Worm (Caenorhabditis elegans) whole organism, L4 larva: ENCODE results near the gene T26G10.1.

Experiments
- F44E2.7 ChIP-seq: fragments of 200-800 bp; sonication (Bioruptor generic); IDR thresholded peaks from 2 replicates; pipeline ENCODE4 v2.1.2; 2022; ENCODE audit warnings: missing genetic modification characterization, missing compliant biosample characterization
- aha-1 ChIP-seq: fragments of 150-350 bp; peaks from one replicate; lab custom pipeline; 2014; ENCODE audit warnings: missing biosample characterization, missing genetic modification characterization
- aly-2 ChIP-seq: sonication (generic microtip); optimal IDR thresholded peaks from 2 replicates; lab custom pipeline; 2018; ENCODE audit warnings: missing biosample characterization, missing genetic modification characterization
- arid-1 ChIP-seq: fragments of 200-800 bp; sonication (Bioruptor generic); conservative IDR thresholded peaks from 2 replicates; pipeline ENCODE4 v1.3.6; 2022; ENCODE audit warnings: missing genetic modification reagents, missing genetic modification characterization, missing compliant biosample characterization
- daf-8 ChIP-seq: fragments of 200-800 bp; sonication (Bioruptor generic); IDR thresholded peaks from 2 replicates; pipeline ENCODE4 v1.3.6; 2022; ENCODE audit warnings: missing genetic modification characterization, missing compliant biosample characterization
- dmd-8 ChIP-seq: fragments of 200-800 bp; sonication (Bioruptor generic); IDR thresholded peaks from 2 replicates; pipeline ENCODE4 v1.3.6; 2022; ENCODE audit warnings: missing genetic modification characterization, missing compliant biosample characterization
- lin-29 ChIP-seq: fragments of 200-800 bp; sonication (Bioruptor generic); IDR thresholded peaks from 2 replicates; pipeline ENCODE4 v1.3.6; 2022; ENCODE audit warnings: missing genetic modification reagents, missing genetic modification characterization, missing compliant biosample characterization
- madf-5 ChIP-seq, 2 experiments: fragments of 200-800 bp; sonication (Bioruptor generic); IDR thresholded peaks; 2 replicates each; pipeline ENCODE4 v1.3.6; 2022; ENCODE audit warnings: missing compliant biosample characterization in 2 of 2, missing genetic modification characterization in 2 of 2
- madf-9 ChIP-seq: fragments of 200-800 bp; sonication (Bioruptor generic); conservative IDR thresholded peaks from 2 replicates; pipeline ENCODE4 v1.3.6; 2022; ENCODE audit warnings: missing genetic modification reagents, missing genetic modification characterization, missing compliant biosample characterization
- mdt-29 ChIP-seq: fragments of 200-800 bp; sonication (Bioruptor generic); IDR thresholded peaks from 2 replicates; pipeline ENCODE4 v1.3.6; 2022; ENCODE audit warnings: missing genetic modification reagents, missing genetic modification characterization, missing compliant biosample characterization
- mep-1 ChIP-seq: fragments of 150-350 bp; sonication (generic microtip); optimal IDR thresholded peaks from 3 replicates; lab custom pipeline; 2014; ENCODE audit warnings: missing biosample characterization, missing genetic modification characterization
- mes-2 ChIP-seq: sonication (generic microtip); optimal IDR thresholded peaks from 2 replicates; lab custom pipeline; 2016; ENCODE audit warnings: missing genotype, mild to moderate bottlenecking, missing genetic modification characterization, missing compliant biosample characterization; ENCODE audit not compliant: poor library complexity, severe bottlenecking
- nhr-6 ChIP-seq: fragments of 150-350 bp; optimal IDR thresholded peaks from 2 replicates; lab custom pipeline; 2014; ENCODE audit warnings: missing biosample characterization, missing genetic modification characterization
- set-16 ChIP-seq: fragments of 200-800 bp; sonication (Bioruptor generic); IDR thresholded peaks from 2 replicates; pipeline ENCODE4 v1.3.6; 2022; ENCODE audit warnings: missing genetic modification reagents, missing genetic modification characterization, missing compliant biosample characterization
- tag-97 ChIP-seq: fragments of 200-800 bp; sonication (Bioruptor generic); IDR thresholded peaks from 2 replicates; pipeline ENCODE4 v1.3.6; 2022; ENCODE audit warnings: missing genetic modification characterization, missing compliant biosample characterization

T26G10.1 gene

ce11 chrIII:9361228-9361627 lies 45.2 kb downstream of the T26G10.1 start, which contains the start of gene flp-25:
Gene flp-25 (plus strand): TSS chrIII:9361528.
- TF ChIP-seq dmd-8 (no peak), aha-1 (tag; lab: Kevin White, UChicago) (peak; percentile 80)

- TF ChIP-seq mes-2 (tag; lab: Kevin White, UChicago) (no peak), arid-1 (GFP tag; lab: Robert Waterston, UW) (no peak), mdt-29 (GFP tag; lab: Robert Waterston, UW) (no peak), madf-9 (GFP tag; lab: Robert Waterston, UW) (no peak), lin-29 (GFP tag; lab: Robert Waterston, UW) (no peak), nhr-6 (tag; lab: Kevin White, UChicago) (no peak), daf-8 (GFP tag; lab: Robert Waterston, UW) (no peak), set-16 (GFP tag; lab: Robert Waterston, UW) (no peak), mep-1 (tag; lab: Kevin White, UChicago) (no peak), F44E2.7 (GFP tag; lab: Robert Waterston, UW) (no peak), aly-2 (tag; lab: Kevin White, UChicago) (no peak), tag-97 (GFP tag; lab: Robert Waterston, UW) (no peak)
These were observed 47.4 kb downstream of the T26G10.1 start, which contains the start of gene K04H4.5 for ce11 chrIII:9359060-9359459. Gene K04H4.5 (plus strand): TSS chrIII:9359360.

DNA sequence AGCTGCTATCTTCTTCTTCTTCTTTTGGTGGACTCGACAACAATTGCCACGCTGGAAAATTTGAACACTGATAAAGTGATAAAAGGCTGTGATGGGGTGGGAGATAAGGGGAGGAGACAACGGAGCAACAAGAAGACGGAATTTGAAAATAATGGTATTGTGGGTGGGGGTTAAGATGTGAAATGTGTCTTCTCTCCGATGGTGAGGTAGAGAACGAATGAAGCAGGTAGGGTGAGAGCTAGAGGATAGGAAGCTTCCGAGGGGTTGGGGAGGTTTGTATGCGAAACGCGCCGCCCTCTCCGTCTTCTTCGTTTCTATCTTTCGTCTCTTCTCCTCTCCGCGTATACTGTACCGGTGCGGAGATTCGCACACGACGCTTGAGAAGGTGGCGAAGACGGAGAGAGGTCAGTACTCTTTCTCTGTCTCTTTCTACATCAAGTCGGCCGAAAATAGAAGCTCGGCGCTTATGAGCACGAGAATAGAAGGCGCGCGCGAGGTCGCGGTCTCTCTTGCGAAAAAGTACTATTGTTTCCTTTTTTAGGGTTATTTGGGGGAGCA lies 51.0 kb downstream of the T26G10.1 start, which contains the start of gene chtb-1:
chtb-1 (minus strand) TSS at position 51 of the 558 bp plus-strand sequence.
- TF ChIP-seq set-16 (GFP tag; lab: Robert Waterston, UW) (peak; percentile 52), madf-5 (GFP tag; IDR thresholded peaks at IDR 0.05; lab: Robert Waterston, UW) (no peak)
- TF ChIP-seq, all 104 proteins: peak for 1
